Worm (Caenorhabditis elegans) whole organism, midembryonic: Measurements from ENCODE around the gene F32D8.15.

Source experiments
- T22C8.4 ChIP-seq: fragments of 200-800 bp; sonication (Bioruptor generic); IDR thresholded peaks from 2 replicates; pipeline ENCODE4 v1.3.6; 2022; ENCODE audit warnings: missing genetic modification characterization, missing compliant biosample characterization
- cog-1 ChIP-seq: sonication (generic microtip); optimal IDR thresholded peaks from 2 replicates; lab custom pipeline; 2016; ENCODE audit warnings: missing genetic modification characterization, missing compliant biosample characterization
- flt-1 ChIP-seq: fragments of 200-800 bp; sonication (Bioruptor generic); IDR thresholded peaks from 2 replicates; pipeline ENCODE4 v1.3.6; 2022; ENCODE audit warnings: missing genetic modification characterization, missing compliant biosample characterization
- klf-2 ChIP-seq: fragments of 200-800 bp; sonication (Bioruptor generic); conservative IDR thresholded peaks from 2 replicates; pipeline ENCODE4 v1.3.6; 2022; ENCODE audit warnings: missing genetic modification reagents, missing genetic modification characterization, missing compliant biosample characterization
- med-1 ChIP-seq: sonication (generic microtip); optimal IDR thresholded peaks from 2 replicates; lab custom pipeline; 2017; ENCODE audit warnings: missing genetic modification characterization, mild to moderate bottlenecking, missing compliant biosample characterization, antibody characterized with exemption, missing genetic modification reagents; ENCODE audit not compliant: insufficient read depth
- ref-1 ChIP-seq: fragments of 200-800 bp; sonication (Bioruptor generic); conservative IDR thresholded peaks from 2 replicates; pipeline ENCODE4 v1.3.6; 2022; ENCODE audit warnings: missing genetic modification reagents, missing genetic modification characterization, missing compliant biosample characterization
- tab-1 ChIP-seq: fragments of 200-800 bp; sonication (Bioruptor generic); IDR thresholded peaks from 2 replicates; pipeline ENCODE4 v1.3.6; 2022; ENCODE audit warnings: missing genetic modification characterization, missing compliant biosample characterization
- ztf-23 ChIP-seq: fragments of 200-800 bp; sonication (Bioruptor generic); IDR thresholded peaks from 2 replicates; pipeline ENCODE4 v1.3.6; 2022; ENCODE audit warnings: missing genetic modification reagents, missing genetic modification characterization, missing compliant biosample characterization
- ztf-29 ChIP-seq: fragments of 200-800 bp; sonication (Bioruptor generic); IDR thresholded peaks from 2 replicates; pipeline ENCODE4 v1.3.6; 2022; ENCODE audit warnings: missing genetic modification reagents, missing genetic modification characterization, missing compliant biosample characterization

Gene F32D8.15

DNA sequence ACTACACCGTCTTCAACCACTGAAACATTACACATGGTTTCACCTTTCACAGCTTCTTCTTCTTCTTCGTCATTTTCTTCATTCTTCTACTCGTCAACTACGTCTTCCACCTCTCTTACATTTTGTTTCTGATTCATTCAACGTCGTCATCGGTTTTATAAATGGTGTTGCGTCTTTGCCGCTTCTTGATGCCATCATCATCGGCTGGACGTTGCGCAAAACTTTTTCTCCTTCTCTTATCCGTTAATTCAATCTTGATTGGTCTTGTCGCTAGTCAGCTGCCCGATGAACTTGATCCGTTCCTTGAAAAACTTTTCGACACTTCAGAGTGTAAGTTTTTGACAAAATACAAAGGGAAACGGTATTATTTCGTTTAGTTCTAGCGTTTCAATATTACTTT, 5.2 kb upstream of the F32D8.15 start:
- TF ChIP-seq tab-1 (GFP tag; lab: Robert Waterston, UW) (no peak), ref-1 (GFP tag; lab: Robert Waterston, UW) (no peak), flt-1 (GFP tag; lab: Robert Waterston, UW) (no peak), cog-1 (tag; lab: Kevin White, UChicago) (no peak), T22C8.4 (GFP tag; lab: Robert Waterston, UW) (no peak), ztf-29 (GFP tag; lab: Robert Waterston, UW) (no peak), klf-2 (no peak), ztf-23 (GFP tag; lab: Robert Waterston, UW) (no peak), med-1 (no peak)

DNA sequence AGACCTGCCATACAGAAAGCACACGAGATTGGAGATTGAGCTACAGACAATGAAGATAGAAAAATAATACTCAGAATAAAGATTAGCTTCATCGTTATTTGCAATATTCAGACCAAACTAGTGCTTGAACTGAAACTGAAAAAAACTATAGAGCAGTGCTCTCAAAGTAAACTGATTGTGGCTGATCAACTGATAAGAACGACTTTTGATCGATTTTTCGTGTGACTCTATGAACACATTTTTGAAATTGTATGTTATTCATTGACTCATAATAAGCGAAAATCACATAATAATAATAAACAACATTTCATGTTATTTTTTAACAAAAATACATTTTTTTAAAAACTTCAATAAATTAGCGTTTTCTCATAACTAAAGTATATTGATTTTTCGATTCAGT, 2.7 kb upstream of the F32D8.15 start, which contains the start of gene spp-16:
Gene spp-16 (minus strand): TSS at position 179 of the 400 bp plus-strand sequence.
- no peak for TF ChIP-seq med-1
- TF ChIP-seq klf-2, result no peak
- TF ChIP-seq ztf-29 (GFP tag; lab: Robert Waterston, UW), result no peak
- no peak for TF ChIP-seq T22C8.4 (GFP tag; lab: Robert Waterston, UW)
- no peak for TF ChIP-seq cog-1 (tag; lab: Kevin White, UChicago)
- TF ChIP-seq tab-1 (GFP tag; lab: Robert Waterston, UW), result no peak
- TF ChIP-seq flt-1 (GFP tag; lab: Robert Waterston, UW), result no peak
- TF ChIP-seq ztf-23 (GFP tag; lab: Robert Waterston, UW), result no peak
- no peak for TF ChIP-seq ref-1 (GFP tag; lab: Robert Waterston, UW)

- TF ChIP-seq ref-1 (GFP tag; lab: Robert Waterston, UW) (no peak), ztf-29 (GFP tag; lab: Robert Waterston, UW) (no peak), klf-2 (no peak), tab-1 (GFP tag; lab: Robert Waterston, UW) (no peak), T22C8.4 (GFP tag; lab: Robert Waterston, UW) (no peak), flt-1 (GFP tag; lab: Robert Waterston, UW) (no peak), cog-1 (tag; lab: Kevin White, UChicago) (no peak), ztf-23 (GFP tag; lab: Robert Waterston, UW) (no peak), med-1 (no peak)
Observed at ce11 chrV:10902682-10903081, 1.2 kb upstream of the F32D8.15 start, which contains the start of gene F32D8.8. Gene F32D8.8, minus strand, starts transcription at chrV:10902782.

DNA sequence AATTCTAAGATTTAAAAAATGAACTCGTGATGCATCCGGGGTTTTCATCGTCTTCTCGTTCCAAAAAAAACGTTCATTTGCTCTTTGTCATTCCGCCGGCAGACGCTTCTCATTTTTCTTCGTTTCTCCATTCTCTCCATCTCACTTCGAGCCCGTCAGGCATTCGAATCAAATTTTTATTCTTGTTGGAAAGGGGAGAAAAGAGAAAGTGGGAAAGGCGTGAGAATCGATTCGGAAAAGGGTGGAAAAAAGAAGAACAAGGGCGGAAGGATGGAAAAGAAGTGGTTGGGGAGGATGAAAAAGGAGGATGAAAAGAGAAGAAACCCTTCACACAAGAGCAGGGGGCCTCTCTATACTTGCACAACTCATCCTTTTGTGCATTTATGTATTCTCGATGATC, 947 bp downstream of the F32D8.15 start:
- no peak for TF ChIP-seq ztf-23 (GFP tag; lab: Robert Waterston, UW)

- TF ChIP-seq ref-1 (GFP tag; lab: Robert Waterston, UW) (no peak), klf-2 (no peak), tab-1 (GFP tag; lab: Robert Waterston, UW) (no peak), med-1 (no peak), T22C8.4 (GFP tag; lab: Robert Waterston, UW) (no peak), cog-1 (tag; lab: Kevin White, UChicago) (no peak), ztf-29 (GFP tag; lab: Robert Waterston, UW) (no peak), flt-1 (GFP tag; lab: Robert Waterston, UW) (no peak), ztf-23 (GFP tag; lab: Robert Waterston, UW) (no peak)
Observed at ce11 chrV:10909071-10909470, 5.2 kb downstream of the F32D8.15 start, which contains the start of gene zzz-1. Gene zzz-1, minus strand, starts transcription at chrV:10909171.

DNA sequence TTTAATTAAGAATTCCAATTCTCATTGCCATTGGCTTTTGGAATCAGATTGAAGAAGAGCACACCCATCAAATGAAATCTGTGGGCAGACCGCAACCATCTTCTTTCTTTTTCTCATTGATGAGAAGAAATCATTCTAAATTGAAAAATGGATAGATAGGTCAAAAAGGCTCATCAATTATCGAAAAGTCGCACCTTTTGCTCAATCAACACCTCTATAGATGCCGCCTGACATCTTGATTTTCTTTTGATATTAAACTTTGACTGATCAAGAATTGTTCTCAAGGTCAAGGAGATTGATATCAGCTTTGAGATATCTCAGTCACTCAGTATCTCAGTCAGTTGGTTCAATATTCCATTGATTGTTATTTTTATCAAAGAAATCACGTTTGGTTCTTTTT, 6.1 kb downstream of the F32D8.15 start:
- TF ChIP-seq ztf-29 (GFP tag; lab: Robert Waterston, UW) (no peak), flt-1 (GFP tag; lab: Robert Waterston, UW) (no peak), tab-1 (GFP tag; lab: Robert Waterston, UW) (no peak), cog-1 (tag; lab: Kevin White, UChicago) (no peak), ztf-23 (GFP tag; lab: Robert Waterston, UW) (no peak), ref-1 (GFP tag; lab: Robert Waterston, UW) (no peak), med-1 (no peak), klf-2 (no peak), T22C8.4 (GFP tag; lab: Robert Waterston, UW) (no peak)

- TF ChIP-seq tab-1 (GFP tag; lab: Robert Waterston, UW), result no peak
Observed at ce11 chrV:10915922-10916321, 12.1 kb downstream of the F32D8.15 start.

ce11 chrV:10918373-10918772, 14.5 kb downstream of the F32D8.15 start, which contains the start of gene F58B4.2:
Gene F58B4.2, minus strand, starts transcription at chrV:10918473.
- no peak for TF ChIP-seq ztf-29 (GFP tag; lab: Robert Waterston, UW)
- no peak for TF ChIP-seq flt-1 (GFP tag; lab: Robert Waterston, UW)
- TF ChIP-seq tab-1 (GFP tag; lab: Robert Waterston, UW), result no peak
- TF ChIP-seq med-1, result no peak
- no peak for TF ChIP-seq cog-1 (tag; lab: Kevin White, UChicago)
- no peak for TF ChIP-seq ref-1 (GFP tag; lab: Robert Waterston, UW)
- TF ChIP-seq klf-2, result no peak
- no peak for TF ChIP-seq T22C8.4 (GFP tag; lab: Robert Waterston, UW)

ce11 chrV:10921747-10922146, 17.9 kb downstream of the F32D8.15 start, which contains the start of gene nas-31:
Gene nas-31, minus strand, starts transcription at chrV:10921847.
- no peak for TF ChIP-seq cog-1 (tag; lab: Kevin White, UChicago)
- no peak for TF ChIP-seq klf-2
- TF ChIP-seq ztf-23 (GFP tag; lab: Robert Waterston, UW), result no peak
- TF ChIP-seq ztf-29 (GFP tag; lab: Robert Waterston, UW), result no peak
- TF ChIP-seq flt-1 (GFP tag; lab: Robert Waterston, UW), result no peak

DNA sequence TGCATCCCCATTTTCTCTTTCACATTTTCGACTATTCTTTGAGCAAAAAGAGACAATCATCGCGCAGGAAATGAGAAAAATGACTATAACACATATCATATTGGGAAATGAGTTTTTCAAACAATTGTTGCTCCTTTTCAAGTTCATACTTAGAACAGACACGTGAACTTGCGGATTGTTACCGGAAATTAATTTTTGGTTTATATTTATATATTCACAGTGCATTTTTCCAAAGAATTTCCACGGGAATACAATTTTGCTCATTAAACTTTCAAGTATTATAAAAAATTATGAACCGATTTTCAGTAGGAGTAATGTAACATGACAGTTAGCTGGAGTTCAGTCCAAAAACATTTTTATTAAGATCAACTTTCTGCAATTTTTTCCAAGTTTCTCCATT, 19.4 kb downstream of the F32D8.15 start, which contains the start of gene F58B4.7:
Gene F58B4.7 (minus strand): TSS at position 101 of the 400 bp plus-strand sequence.
- TF ChIP-seq flt-1 (GFP tag; lab: Robert Waterston, UW) (no peak), ztf-29 (GFP tag; lab: Robert Waterston, UW) (no peak), med-1 (no peak), klf-2 (no peak), ztf-23 (GFP tag; lab: Robert Waterston, UW) (no peak), T22C8.4 (GFP tag; lab: Robert Waterston, UW) (no peak), cog-1 (tag; lab: Kevin White, UChicago) (no peak), tab-1 (GFP tag; lab: Robert Waterston, UW) (no peak), ref-1 (GFP tag; lab: Robert Waterston, UW) (no peak)
